Worm (Caenorhabditis elegans): ENCODE results near the gene rocf-1.

Gene rocf-1

DNA sequence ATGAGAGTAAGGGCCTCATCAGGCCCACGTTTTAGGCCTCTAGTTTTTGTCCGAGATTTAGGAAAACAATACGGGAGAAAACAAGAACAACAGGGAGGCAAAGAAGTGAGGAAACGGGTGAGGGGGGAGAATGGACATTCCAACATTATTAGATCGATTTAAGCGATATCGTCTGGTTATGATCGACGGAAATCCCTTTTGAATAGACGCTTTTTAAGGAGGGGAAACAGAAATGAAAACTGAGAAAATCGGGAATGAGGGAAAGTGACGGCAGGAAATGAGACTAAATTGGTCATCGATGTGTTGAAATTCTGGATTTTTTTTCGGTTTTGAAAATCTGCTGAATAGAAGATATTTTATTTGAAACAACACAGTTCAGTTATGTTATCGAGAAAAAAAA is at the start of gene rocf-1:
TSS of gene rocf-1 (minus strand) at position 101 of the 400 bp plus-strand sequence.
- no peak for TF ChIP-seq flt-1 (GFP tag; IDR thresholded peaks at IDR 0.05)
- no peak for TF ChIP-seq cog-1 (tag; optimal IDR thresholded peaks at IDR 0.05)
- TF ChIP-seq med-1 (GFP tag; optimal IDR thresholded peaks at IDR 0.05; ENCODE audit: insufficient read depth): no peak
- TF ChIP-seq klf-2 (GFP tag; conservative IDR thresholded peaks at IDR 0.05): no peak

DNA sequence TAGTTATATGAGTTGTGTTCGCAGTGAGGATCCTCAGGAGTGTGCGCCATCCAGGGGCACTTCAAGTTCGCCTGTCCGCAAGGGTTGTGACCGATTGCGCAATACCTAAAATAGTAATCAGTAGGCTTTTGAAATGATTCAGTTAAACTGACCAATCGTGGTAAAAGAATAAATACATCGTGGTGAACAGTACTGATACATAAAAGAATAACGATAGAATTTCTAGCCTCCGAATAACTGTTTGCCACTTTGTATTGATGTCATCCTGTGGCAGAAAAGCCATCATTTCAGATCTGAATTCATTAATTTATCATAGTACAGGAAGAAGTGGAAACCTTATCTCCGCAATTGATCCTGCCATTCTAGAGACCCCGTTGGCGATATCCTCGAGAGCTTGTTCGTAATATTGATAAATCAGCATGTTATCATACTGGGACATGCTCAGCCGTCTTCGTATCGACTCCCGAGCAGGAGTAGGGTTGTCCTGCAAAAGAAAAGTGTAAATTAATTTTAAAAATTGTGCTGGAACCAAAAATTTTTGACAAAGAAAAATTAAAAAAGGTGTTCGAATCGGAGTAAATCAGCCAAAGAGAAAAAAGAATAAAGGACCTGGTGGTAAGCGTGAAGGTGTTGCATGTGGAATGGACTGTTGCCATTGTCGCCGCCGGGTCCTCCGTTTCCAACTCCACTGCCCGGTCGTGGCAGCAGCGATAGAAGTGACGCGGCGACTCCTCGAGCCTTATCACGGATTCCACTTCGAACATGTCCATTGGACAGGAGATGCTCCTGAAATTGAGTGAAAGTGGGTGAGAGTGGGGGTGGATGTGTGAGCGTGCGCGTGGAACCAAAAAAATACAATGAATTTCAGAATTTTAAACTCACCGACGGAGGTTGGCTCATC is 48.8 kb upstream of the rocf-1 start:
- TF ChIP-seq ref-1 (GFP tag; conservative IDR thresholded peaks at IDR 0.05) (no peak), ztf-23 (GFP tag; IDR thresholded peaks at IDR 0.05) (no peak), klf-2 (GFP tag; conservative IDR thresholded peaks at IDR 0.05) (no peak), T22C8.4 (GFP tag; IDR thresholded peaks at IDR 0.05) (no peak), med-1 (GFP tag; optimal IDR thresholded peaks at IDR 0.05; ENCODE audit: insufficient read depth) (no peak), cog-1 (tag; optimal IDR thresholded peaks at IDR 0.05) (no peak), flt-1 (GFP tag; IDR thresholded peaks at IDR 0.05) (no peak), tab-1 (GFP tag; IDR thresholded peaks at IDR 0.05) (no peak), ztf-29 (GFP tag; IDR thresholded peaks at IDR 0.05) (no peak)

DNA sequence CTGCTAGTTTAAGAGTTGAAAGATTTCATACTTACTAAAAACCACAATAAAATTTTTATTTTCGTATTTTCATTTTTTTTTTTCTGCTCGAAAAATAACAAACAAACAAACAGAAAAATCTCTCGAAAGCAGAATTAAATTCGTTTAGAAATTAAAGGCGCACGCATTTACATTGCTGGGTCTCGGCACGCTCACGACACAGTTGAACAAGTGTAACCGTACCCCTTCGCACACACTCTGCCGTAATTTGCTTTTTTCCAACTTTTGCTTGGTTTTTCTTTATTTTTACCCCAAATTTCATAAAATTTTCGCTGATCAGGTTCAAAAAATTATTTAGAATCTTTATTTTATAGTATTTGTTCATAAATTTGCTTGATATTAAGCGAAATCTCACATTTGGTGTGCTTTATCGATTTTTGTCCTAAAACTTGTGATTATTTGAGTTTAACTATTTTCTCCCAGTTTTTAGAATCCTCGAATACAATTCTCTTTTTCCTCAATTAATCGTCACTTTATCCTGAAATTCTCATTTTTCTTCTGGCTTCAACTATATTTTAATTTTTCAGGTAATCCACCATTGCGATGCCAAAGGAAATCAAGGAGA is 47.4 kb upstream of the rocf-1 start, which contains the start of gene rpl-38:
TSS of gene rpl-38 (plus strand) at position 554 of the 604 bp plus-strand sequence.
- TF ChIP-seq klf-2 (GFP tag; conservative IDR thresholded peaks at IDR 0.05) (no peak), med-1 (GFP tag; optimal IDR thresholded peaks at IDR 0.05; ENCODE audit: insufficient read depth) (no peak), tab-1 (GFP tag; IDR thresholded peaks at IDR 0.05) (no peak), ztf-29 (GFP tag; IDR thresholded peaks at IDR 0.05) (no peak), ztf-23 (GFP tag; IDR thresholded peaks at IDR 0.05) (no peak), ref-1 (GFP tag; conservative IDR thresholded peaks at IDR 0.05) (no peak), T22C8.4 (GFP tag; IDR thresholded peaks at IDR 0.05) (no peak), cog-1 (tag; optimal IDR thresholded peaks at IDR 0.05) (no peak), flt-1 (GFP tag; IDR thresholded peaks at IDR 0.05) (no peak)

DNA sequence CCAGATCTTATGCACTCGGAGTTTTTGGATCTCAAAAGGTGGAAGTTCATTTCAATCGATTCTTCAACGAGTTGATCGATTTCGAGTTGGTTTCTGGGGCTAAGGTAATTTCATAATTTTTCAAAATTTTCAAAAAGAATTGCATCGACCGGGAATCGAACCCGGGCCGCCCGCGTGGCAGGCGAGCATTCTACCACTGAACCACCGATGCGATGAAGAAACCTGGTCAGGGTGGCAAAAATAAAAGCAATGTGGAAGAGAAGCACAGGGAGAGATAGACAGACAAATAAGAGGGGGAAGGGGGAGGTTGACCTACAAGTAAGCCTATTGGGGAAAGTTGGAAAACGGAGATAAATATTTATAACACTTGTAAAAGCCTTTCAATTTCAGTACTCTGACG is 40.8 kb upstream of the rocf-1 start:
- peak; percentile 50; the same call in 1 of the 2 replicates for TF ChIP-seq ztf-29 (GFP tag; IDR thresholded peaks at IDR 0.05)
- TF ChIP-seq cog-1 (tag; optimal IDR thresholded peaks at IDR 0.05): no peak
- TF ChIP-seq T22C8.4 (GFP tag; IDR thresholded peaks at IDR 0.05): 0 out of 2 replicates have a peak, but pooled peaks have one; percentile 43
- peak; percentile 79 for TF ChIP-seq tab-1 (GFP tag; IDR thresholded peaks at IDR 0.05)
- peak; percentile 71 for TF ChIP-seq ztf-23 (GFP tag; IDR thresholded peaks at IDR 0.05)
- TF ChIP-seq ref-1 (GFP tag; conservative IDR thresholded peaks at IDR 0.05): peak; percentile 62
- TF ChIP-seq med-1 (GFP tag; optimal IDR thresholded peaks at IDR 0.05; ENCODE audit: insufficient read depth): no peak
- peak; percentile 85 for TF ChIP-seq flt-1 (GFP tag; IDR thresholded peaks at IDR 0.05)
- 0 out of 2 replicates have a peak, but pooled peaks have one; percentile 10 for TF ChIP-seq klf-2 (GFP tag; conservative IDR thresholded peaks at IDR 0.05)

- TF ChIP-seq flt-1 (GFP tag; IDR thresholded peaks at IDR 0.05): no peak
- no peak for TF ChIP-seq ztf-23 (GFP tag; IDR thresholded peaks at IDR 0.05)
- no peak for TF ChIP-seq ref-1 (GFP tag; conservative IDR thresholded peaks at IDR 0.05)
- no peak for TF ChIP-seq ztf-29 (GFP tag; IDR thresholded peaks at IDR 0.05)
- no peak for TF ChIP-seq tab-1 (GFP tag; IDR thresholded peaks at IDR 0.05)
- no peak for TF ChIP-seq med-1 (GFP tag; optimal IDR thresholded peaks at IDR 0.05; ENCODE audit: insufficient read depth)
- no peak for TF ChIP-seq klf-2 (GFP tag; conservative IDR thresholded peaks at IDR 0.05)
- no peak for TF ChIP-seq cog-1 (tag; optimal IDR thresholded peaks at IDR 0.05)
- no peak for TF ChIP-seq T22C8.4 (GFP tag; IDR thresholded peaks at IDR 0.05)
These were observed 39.3 kb upstream of the rocf-1 start for ce11 chrV:15503603-15504002.

DNA sequence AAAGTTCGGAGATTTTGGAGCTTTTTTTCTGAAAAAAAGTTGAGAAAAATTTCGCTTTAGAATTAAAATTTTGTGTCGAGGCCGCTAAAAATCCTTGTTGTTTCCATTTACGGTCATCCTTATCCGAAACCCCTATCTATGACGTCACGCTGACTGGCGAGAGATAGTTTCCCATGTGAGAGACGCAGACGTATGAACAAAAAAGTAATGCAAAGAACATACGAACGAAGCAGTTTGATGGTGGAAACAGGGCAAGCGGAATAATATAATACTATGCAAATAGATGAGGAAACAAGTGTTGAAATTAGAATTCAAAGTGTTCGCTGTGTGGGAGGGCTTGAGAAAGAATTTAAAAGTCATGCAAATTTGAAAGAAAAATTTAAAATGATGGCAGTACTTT is 34.8 kb upstream of the rocf-1 start:
- TF ChIP-seq ztf-23 (GFP tag; IDR thresholded peaks at IDR 0.05): no peak
- TF ChIP-seq ztf-29 (GFP tag; IDR thresholded peaks at IDR 0.05): no peak
- TF ChIP-seq cog-1 (tag; optimal IDR thresholded peaks at IDR 0.05): no peak
- no peak for TF ChIP-seq T22C8.4 (GFP tag; IDR thresholded peaks at IDR 0.05)
- TF ChIP-seq flt-1 (GFP tag; IDR thresholded peaks at IDR 0.05): no peak
- TF ChIP-seq ref-1 (GFP tag; conservative IDR thresholded peaks at IDR 0.05): no peak
- TF ChIP-seq klf-2 (GFP tag; conservative IDR thresholded peaks at IDR 0.05): no peak

ce11 chrV:15498434-15498833 is 34.1 kb upstream of the rocf-1 start, which contains the start of gene C06B8.7:
Gene C06B8.7 (plus strand): TSS chrV:15498734.
- no peak for TF ChIP-seq ztf-29 (GFP tag; IDR thresholded peaks at IDR 0.05)
- TF ChIP-seq tab-1 (GFP tag; IDR thresholded peaks at IDR 0.05): no peak
- no peak for TF ChIP-seq med-1 (GFP tag; optimal IDR thresholded peaks at IDR 0.05; ENCODE audit: insufficient read depth)
- no peak for TF ChIP-seq ztf-23 (GFP tag; IDR thresholded peaks at IDR 0.05)
- no peak for TF ChIP-seq T22C8.4 (GFP tag; IDR thresholded peaks at IDR 0.05)
- TF ChIP-seq cog-1 (tag; optimal IDR thresholded peaks at IDR 0.05): no peak
- no peak for TF ChIP-seq klf-2 (GFP tag; conservative IDR thresholded peaks at IDR 0.05)
- TF ChIP-seq flt-1 (GFP tag; IDR thresholded peaks at IDR 0.05): no peak
- no peak for TF ChIP-seq ref-1 (GFP tag; conservative IDR thresholded peaks at IDR 0.05)

DNA sequence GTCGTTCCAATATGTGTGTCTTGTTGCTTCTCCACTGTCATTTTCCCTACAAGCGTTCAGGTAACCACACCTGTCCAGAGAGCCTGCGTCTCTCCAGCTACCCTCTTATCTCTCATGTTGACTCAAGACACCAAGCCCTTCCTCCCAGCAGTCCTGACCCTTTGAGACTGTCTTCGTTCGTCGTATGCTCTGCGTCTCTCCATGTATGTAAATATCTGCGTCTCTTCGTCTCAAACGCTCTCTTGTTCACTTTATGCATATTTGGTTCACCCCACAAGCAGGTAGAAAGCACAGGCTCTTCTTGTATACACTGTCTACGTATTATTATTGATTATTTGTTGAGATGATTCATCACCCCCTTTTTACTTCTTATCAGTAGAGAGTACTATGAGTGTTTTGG is 33.4 kb upstream of the rocf-1 start:
- TF ChIP-seq ztf-23 (GFP tag; IDR thresholded peaks at IDR 0.05) (no peak), ztf-29 (GFP tag; IDR thresholded peaks at IDR 0.05) (peak; percentile 53; the same call in 1 of the 2 replicates), ref-1 (GFP tag; conservative IDR thresholded peaks at IDR 0.05) (no peak), cog-1 (tag; optimal IDR thresholded peaks at IDR 0.05) (peak; percentile 12)

DNA sequence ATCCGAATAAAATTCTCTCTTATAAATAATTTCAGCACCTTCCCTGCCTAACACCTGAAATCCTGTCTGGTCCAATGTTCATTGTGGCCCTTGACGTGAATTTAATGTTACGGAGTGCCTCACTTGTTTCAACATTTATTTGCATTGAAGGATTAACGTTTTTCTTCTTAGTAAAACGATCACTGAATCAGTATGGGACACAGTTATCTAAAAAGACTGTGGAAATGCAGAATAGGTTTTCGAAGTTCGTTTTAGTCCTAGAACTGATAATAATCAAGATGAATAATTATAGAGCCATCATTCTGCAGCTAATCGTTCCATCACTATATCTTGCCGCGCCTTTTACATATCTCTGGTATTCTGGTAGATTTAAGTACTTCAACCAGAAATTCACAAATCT is 30.9 kb upstream of the rocf-1 start, which contains the start of gene srh-219:
TSS of gene srh-219 (plus strand) at position 301 of the 400 bp plus-strand sequence.
- no peak for TF ChIP-seq klf-2 (GFP tag; conservative IDR thresholded peaks at IDR 0.05)
- no peak for TF ChIP-seq T22C8.4 (GFP tag; IDR thresholded peaks at IDR 0.05)
- TF ChIP-seq tab-1 (GFP tag; IDR thresholded peaks at IDR 0.05): no peak
- TF ChIP-seq ztf-23 (GFP tag; IDR thresholded peaks at IDR 0.05): no peak
- TF ChIP-seq ztf-29 (GFP tag; IDR thresholded peaks at IDR 0.05): no peak
- no peak for TF ChIP-seq med-1 (GFP tag; optimal IDR thresholded peaks at IDR 0.05; ENCODE audit: insufficient read depth)
- TF ChIP-seq ref-1 (GFP tag; conservative IDR thresholded peaks at IDR 0.05): no peak
- no peak for TF ChIP-seq cog-1 (tag; optimal IDR thresholded peaks at IDR 0.05)
- TF ChIP-seq flt-1 (GFP tag; IDR thresholded peaks at IDR 0.05): no peak

Data from whole organism, midembryonic.